Worm (Caenorhabditis elegans): ENCODE data around the gene cash-1.

DNA sequence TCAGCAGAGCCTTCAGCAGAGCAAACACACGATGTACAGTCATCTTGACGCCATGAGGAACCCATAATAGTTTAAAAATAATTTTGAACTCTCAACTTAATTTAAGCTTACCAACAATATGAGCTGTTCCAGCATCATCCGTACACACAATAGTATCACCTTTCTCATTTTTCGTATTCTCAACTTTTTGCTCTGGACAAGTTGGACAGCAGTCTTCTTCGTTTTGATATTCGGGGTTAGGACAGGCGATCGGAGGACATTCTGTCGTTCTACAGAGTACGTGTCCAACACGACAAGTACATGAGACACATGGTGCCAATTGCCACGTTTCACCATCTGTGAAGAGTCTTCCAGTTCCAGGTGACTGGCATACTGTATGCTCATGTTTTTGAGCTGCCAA lies 38.5 kb upstream of the cash-1 start:
- TF ChIP-seq T20F7.1 (GFP tag; optimal IDR thresholded peaks at IDR 0.05) (no peak), snpc-4 (tag; optimal IDR thresholded peaks at IDR 0.05) (no peak), mep-1 (tag; optimal IDR thresholded peaks at IDR 0.05) (no peak), ceh-44 (GFP tag; IDR thresholded peaks at IDR 0.05) (no peak), unc-130 (GFP tag; optimal IDR thresholded peaks at IDR 0.05) (no peak), lir-3 (tag; optimal IDR thresholded peaks at IDR 0.05) (no peak), fos-1 (tag; optimal IDR thresholded peaks at IDR 0.05) (no peak), aha-1 (tag) (no peak), egl-27 (tag; optimal IDR thresholded peaks at IDR 0.05) (no peak), vab-7 (GFP tag; IDR thresholded peaks at IDR 0.05) (no peak)
